Worm (Caenorhabditis elegans) whole organism, L1 larva: ENCODE measurements around the gene ptc-1.

ENCODE experiments used
- F16B12.6 ChIP-seq: fragments of 150-350 bp; optimal IDR thresholded peaks from 2 replicates; lab custom pipeline; 2014; ENCODE audit warnings: missing biosample characterization, missing genetic modification characterization
- Y116A8C.19 ChIP-seq: sonication (generic microtip); optimal IDR thresholded peaks from 2 replicates; lab custom pipeline; 2016; ENCODE audit warnings: missing compliant biosample characterization, missing genetic modification characterization, borderline replicate concordance
- aly-2 ChIP-seq: fragments of 150-350 bp; optimal IDR thresholded peaks from 2 replicates; lab custom pipeline; 2014; ENCODE audit warnings: missing biosample characterization, missing genetic modification characterization
- ama-1 ChIP-seq: fragments of 150-350 bp; optimal IDR thresholded peaks from 2 replicates; lab custom pipeline; 2014
- blmp-1 ChIP-seq: fragments of 150-350 bp; optimal IDR thresholded peaks from 2 replicates; lab custom pipeline; 2014; ENCODE audit warnings: missing biosample characterization, missing genetic modification characterization
- ceh-63 ChIP-seq: fragments of 200-800 bp; sonication (Bioruptor generic); optimal IDR thresholded peaks from 2 replicates; lab custom pipeline; 2018; ENCODE audit warnings: mild to moderate bottlenecking, missing genetic modification characterization, missing compliant biosample characterization
- ceh-88 ChIP-seq: fragments of 200-800 bp; sonication (Bioruptor generic); IDR thresholded peaks from 2 replicates; pipeline ENCODE4 v1.3.6; 2022; ENCODE audit warnings: missing genetic modification characterization, missing compliant biosample characterization
- ceh-90 ChIP-seq: sonication (generic microtip); optimal IDR thresholded peaks from 2 replicates; lab custom pipeline; 2016; ENCODE audit warnings: missing genetic modification characterization, missing compliant biosample characterization
- ces-1 ChIP-seq: fragments of 150-350 bp; optimal IDR thresholded peaks from 2 replicates; lab custom pipeline; 2014; ENCODE audit warnings: missing biosample characterization, missing genetic modification reagents, missing genetic modification characterization
- dpl-1 ChIP-seq, 3 experiments: fragments of 150-350 bp in 2 of 3; sonication (generic microtip) in 1 of 3; optimal IDR thresholded peaks; 2 replicates each; lab custom pipeline; 2014 to 2017; ENCODE audit warnings: missing biosample characterization in 3 of 3, missing genetic modification characterization in 3 of 3, missing genetic modification reagents in 3 of 3
- dsc-1 ChIP-seq: sonication (generic microtip); optimal IDR thresholded peaks from 2 replicates; lab custom pipeline; 2016; ENCODE audit warnings: mild to moderate bottlenecking, missing genetic modification characterization, missing compliant biosample characterization
- efl-1 ChIP-seq, 4 experiments: fragments of 150-350 bp; optimal IDR thresholded peaks in 3 of 4; peaks in 1 of 4; 1 replicate in 1 of 4; 2 replicates in 3 of 4; lab custom pipeline; 2014; ENCODE audit warnings: missing biosample characterization in 2 of 4, missing genetic modification characterization in 2 of 4, missing genetic modification reagents in 2 of 4
- elt-3 ChIP-seq, 6 experiments: fragments of 150-350 bp in 1 of 6; sonication (generic microtip); optimal IDR thresholded peaks; 2 replicates each; lab custom pipeline; 2017 to 2018; ENCODE audit warnings: missing biosample characterization in 6 of 6, missing genetic modification characterization in 6 of 6, inconsistent platforms in 1 of 6
- ets-5 ChIP-seq: fragments of 200-800 bp; sonication (Bioruptor generic); IDR thresholded peaks from 2 replicates; pipeline ENCODE4 v1.3.6; 2022; ENCODE audit warnings: missing genetic modification characterization, missing compliant biosample characterization
- fkh-10 ChIP-seq: sonication (generic microtip); optimal IDR thresholded peaks from 2 replicates; lab custom pipeline; 2017; ENCODE audit warnings: missing biosample characterization, missing genetic modification reagents, missing genetic modification characterization
- fkh-4 ChIP-seq: sonication (generic microtip); optimal IDR thresholded peaks from 2 replicates; lab custom pipeline; 2016; ENCODE audit warnings: missing compliant biosample characterization, missing genetic modification characterization, borderline replicate concordance
- fos-1 ChIP-seq: fragments of 150-350 bp; optimal IDR thresholded peaks from 2 replicates; lab custom pipeline; 2014; ENCODE audit warnings: missing biosample characterization, missing genetic modification characterization
- jun-1 ChIP-seq: fragments of 150-350 bp; optimal IDR thresholded peaks from 2 replicates; lab custom pipeline; 2014; ENCODE audit warnings: missing biosample characterization, missing genetic modification reagents, missing genetic modification characterization
- lin-13 ChIP-seq: fragments of 150-350 bp; optimal IDR thresholded peaks from 2 replicates; lab custom pipeline; 2014; ENCODE audit warnings: missing biosample characterization, missing genetic modification reagents, missing genetic modification characterization
- lin-14 ChIP-seq: fragments of 200-800 bp; sonication (Bioruptor generic); optimal IDR thresholded peaks from 2 replicates; lab custom pipeline; 2018; ENCODE audit warnings: mild to moderate bottlenecking, missing genetic modification characterization, moderate library complexity, missing compliant biosample characterization
- lin-35 ChIP-seq, 2 experiments: fragments of 150-350 bp; optimal IDR thresholded peaks; 2 replicates each; lab custom pipeline; 2014; ENCODE audit warnings: missing biosample characterization in 2 of 2, missing genetic modification characterization in 2 of 2, missing genetic modification reagents in 2 of 2
- lin-39 ChIP-seq: fragments of 150-350 bp; optimal IDR thresholded peaks from 2 replicates; lab custom pipeline; 2014; ENCODE audit warnings: missing biosample characterization, missing genetic modification reagents, missing genetic modification characterization
- lsy-2 ChIP-seq, 2 experiments: fragments of 150-350 bp; optimal IDR thresholded peaks; 2 replicates each; lab custom pipeline; 2014; ENCODE audit warnings: missing biosample characterization in 2 of 2, missing genetic modification characterization in 2 of 2
- mab-9 ChIP-seq: fragments of 200-800 bp; sonication (Bioruptor generic); IDR thresholded peaks from 2 replicates; pipeline ENCODE4 v1.3.6; 2022; ENCODE audit warnings: missing genetic modification reagents, missing genetic modification characterization, missing compliant biosample characterization
- mep-1 ChIP-seq: fragments of 150-350 bp; optimal IDR thresholded peaks from 2 replicates; lab custom pipeline; 2014; ENCODE audit warnings: missing biosample characterization, missing genetic modification characterization
- nhr-11 ChIP-seq: fragments of 150-350 bp; optimal IDR thresholded peaks from 2 replicates; lab custom pipeline; 2014; ENCODE audit warnings: missing biosample characterization, missing genetic modification characterization
- nhr-19 ChIP-seq: fragments of 200-800 bp; sonication (Bioruptor generic); conservative IDR thresholded peaks from 2 replicates; pipeline ENCODE4 v1.3.6; 2022; ENCODE audit warnings: missing genetic modification characterization, missing compliant biosample characterization
- nhr-20 ChIP-seq: sonication (generic microtip); optimal IDR thresholded peaks from 2 replicates; lab custom pipeline; 2016; ENCODE audit warnings: mild to moderate bottlenecking, missing genetic modification characterization, missing compliant biosample characterization
- nhr-237 ChIP-seq: fragments of 150-350 bp; optimal IDR thresholded peaks from 2 replicates; lab custom pipeline; 2014; ENCODE audit warnings: missing biosample characterization, missing genetic modification characterization
- nhr-28 ChIP-seq: fragments of 150-350 bp; optimal IDR thresholded peaks from 2 replicates; lab custom pipeline; 2014; ENCODE audit warnings: missing biosample characterization, missing genetic modification characterization
- nhr-71 ChIP-seq: sonication (generic microtip); optimal IDR thresholded peaks from 2 replicates; lab custom pipeline; 2016; ENCODE audit warnings: mild to moderate bottlenecking, missing genetic modification characterization, moderate library complexity, missing compliant biosample characterization
- nhr-76 ChIP-seq: sonication (generic microtip); optimal IDR thresholded peaks from 2 replicates; lab custom pipeline; 2017; ENCODE audit warnings: missing biosample characterization, missing genetic modification characterization
- nhr-77 ChIP-seq: fragments of 150-350 bp; optimal IDR thresholded peaks from 2 replicates; lab custom pipeline; 2014; ENCODE audit warnings: missing biosample characterization, missing genetic modification characterization
- nhr-84 ChIP-seq: sonication (generic microtip); optimal IDR thresholded peaks from 2 replicates; lab custom pipeline; 2017; ENCODE audit warnings: missing biosample characterization, missing genetic modification characterization
- nhr-90 ChIP-seq: sonication (generic microtip); optimal IDR thresholded peaks from 2 replicates; lab custom pipeline; 2016; ENCODE audit warnings: mild to moderate bottlenecking, missing genetic modification characterization, missing compliant biosample characterization; ENCODE audit not compliant: poor library complexity
- rnt-1 ChIP-seq: sonication (generic microtip); optimal IDR thresholded peaks from 2 replicates; lab custom pipeline; 2016; ENCODE audit warnings: mild to moderate bottlenecking, missing genetic modification characterization, moderate library complexity, missing compliant biosample characterization
- sptf-1 ChIP-seq: fragments of 150-350 bp; optimal IDR thresholded peaks from 2 replicates; lab custom pipeline; 2014; ENCODE audit warnings: missing biosample characterization, missing genetic modification characterization
- sup-37 ChIP-seq: fragments of 200-800 bp; sonication (Bioruptor generic); optimal IDR thresholded peaks from 2 replicates; lab custom pipeline; 2018; ENCODE audit warnings: mild to moderate bottlenecking, missing genetic modification characterization, missing compliant biosample characterization
- swsn-7 ChIP-seq: sonication (generic microtip); optimal IDR thresholded peaks from 2 replicates; lab custom pipeline; 2016; ENCODE audit warnings: missing genetic modification characterization, missing compliant biosample characterization
- tbx-2 ChIP-seq: sonication (generic microtip); optimal IDR thresholded peaks from 2 replicates; lab custom pipeline; 2016; ENCODE audit warnings: missing genetic modification characterization, missing compliant biosample characterization
- unc-62 ChIP-seq: fragments of 150-350 bp; optimal IDR thresholded peaks from 2 replicates; lab custom pipeline; 2014; ENCODE audit warnings: missing biosample characterization, missing genetic modification reagents, missing genetic modification characterization
- zip-4 ChIP-seq: fragments of 200-800 bp; sonication (Bioruptor generic); optimal IDR thresholded peaks from 2 replicates; lab custom pipeline; 2018; ENCODE audit warnings: mild to moderate bottlenecking, missing genetic modification characterization, moderate library complexity, missing compliant biosample characterization
- ztf-4 ChIP-seq: fragments of 150-350 bp; optimal IDR thresholded peaks from 2 replicates; lab custom pipeline; 2014; ENCODE audit warnings: missing biosample characterization, missing genetic modification characterization

The ptc-1 gene

DNA sequence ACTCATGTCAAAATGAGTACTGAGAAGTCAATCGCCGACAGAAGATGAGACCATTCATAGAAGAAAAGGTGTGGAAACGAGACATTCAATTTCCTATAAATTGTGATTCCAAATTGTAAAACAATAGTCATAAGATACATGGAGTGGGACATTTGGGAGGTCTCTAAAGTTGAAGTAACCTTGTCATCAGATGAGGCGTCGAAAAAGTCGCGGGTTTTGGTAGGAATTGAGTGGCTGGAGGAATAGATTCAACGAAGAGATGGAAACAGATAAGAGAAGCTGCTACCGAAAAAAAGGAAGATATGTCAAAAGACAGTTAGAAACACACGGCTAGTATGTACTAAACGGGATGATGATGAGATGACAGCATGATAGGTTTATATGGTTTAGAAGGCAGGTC lies 37.6 kb downstream of the ptc-1 start (continued):
- TF ChIP-seq dpl-1 (GFP tag; optimal IDR thresholded peaks at IDR 0.05; lab: Kevin White, UChicago) (no peak), rnt-1 (tag; lab: Kevin White, UChicago) (no peak), dsc-1 (tag; lab: Kevin White, UChicago) (no peak), nhr-28 (tag; lab: Kevin White, UChicago) (no peak), swsn-7 (tag; lab: Kevin White, UChicago) (no peak), lin-35 (GFP tag; optimal IDR thresholded peaks at IDR 0.05; lab: Kevin White, UChicago) (no peak), mab-9 (GFP tag; lab: Robert Waterston, UW) (no peak), nhr-71 (tag; lab: Kevin White, UChicago) (no peak), nhr-90 (tag; lab: Kevin White, UChicago) (peak; percentile 28), ztf-4 (tag; lab: Kevin White, UChicago) (no peak), ceh-90 (no peak), jun-1 (tag; lab: Kevin White, UChicago) (no peak), fos-1 (tag; lab: Kevin White, UChicago) (no peak), Y116A8C.19 (tag; lab: Kevin White, UChicago) (no peak), zip-4 (GFP tag; lab: Kevin White, UChicago) (no peak), sptf-1 (tag; lab: Kevin White, UChicago) (no peak)

ce11 chrII:7935622-7936021 lies 42.6 kb downstream of the ptc-1 start:
- TF ChIP-seq fos-1 (tag; lab: Kevin White, UChicago): no peak

ce11 chrII:7938078-7938477 lies 45.1 kb downstream of the ptc-1 start, which contains the start of gene ZK669.2:
Gene ZK669.2, minus strand, starts transcription at chrII:7938178.
- TF ChIP-seq blmp-1 (tag; lab: Kevin White, UChicago) (peak; percentile 81), ama-1 (lab: Kevin White, UChicago) (no peak), elt-3 (tag; optimal IDR thresholded peaks at IDR 0.05; lab: Kevin White, UChicago) (peak in 1 of 6 experiments; percentile 26), lin-14 (GFP tag; lab: Kevin White, UChicago) (peak; percentile 18), mep-1 (tag; lab: Kevin White, UChicago) (no peak)

DNA sequence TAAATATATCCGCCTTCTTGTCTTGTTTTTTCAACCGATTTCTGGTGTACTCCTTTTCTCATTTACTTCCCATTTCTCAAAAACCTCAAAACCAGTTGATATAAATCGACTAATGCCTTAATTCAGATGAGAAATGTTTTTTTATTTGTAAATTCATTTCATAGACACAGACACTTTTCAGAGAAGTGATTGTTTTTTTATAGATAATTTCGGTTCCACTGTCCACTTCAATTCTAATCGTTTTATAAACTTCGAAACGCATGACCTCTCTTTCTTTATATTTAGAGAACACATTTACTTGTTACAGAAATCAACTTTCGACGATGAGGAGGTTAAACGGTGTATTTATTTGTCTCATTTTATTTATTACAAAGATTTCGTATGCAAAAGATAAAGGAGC lies 47.8 kb downstream of the ptc-1 start, which contains the start of gene ZK669.3:
ZK669.3 (plus strand) TSS at position 301 of the 400 bp plus-strand sequence.
- TF ChIP-seq fkh-10 (GFP tag; lab: Kevin White, UChicago): no peak
- TF ChIP-seq aly-2 (tag; lab: Kevin White, UChicago): no peak
- TF ChIP-seq elt-3 (tag; optimal IDR thresholded peaks at IDR 0.05; lab: Kevin White, UChicago): peak in 1 of 6 experiments; percentile 1
- no peak for TF ChIP-seq sup-37 (GFP tag; lab: Kevin White, UChicago)
- TF ChIP-seq fos-1 (tag; lab: Kevin White, UChicago): no peak
- TF ChIP-seq lin-13 (GFP tag; lab: Kevin White, UChicago): no peak
- no peak for TF ChIP-seq nhr-11 (tag; lab: Kevin White, UChicago)

- TF ChIP-seq ets-5 (GFP tag; lab: Robert Waterston, UW): no peak
- no peak for TF ChIP-seq nhr-84 (tag; lab: Kevin White, UChicago)
- TF ChIP-seq ceh-90: no peak
- no peak for TF ChIP-seq nhr-237 (tag; lab: Kevin White, UChicago)
- no peak for TF ChIP-seq fos-1 (tag; lab: Kevin White, UChicago)
- no peak for TF ChIP-seq ces-1
- TF ChIP-seq ama-1 (lab: Kevin White, UChicago): no peak
- TF ChIP-seq nhr-77: no peak
- no peak for TF ChIP-seq lin-39 (tag; lab: Kevin White, UChicago)
- no peak for TF ChIP-seq fkh-10 (GFP tag; lab: Kevin White, UChicago)
- peak; percentile 41 for TF ChIP-seq nhr-20
- peak in 1 of 2 experiments; percentile 18 for TF ChIP-seq lsy-2 (tag; optimal IDR thresholded peaks at IDR 0.05; lab: Kevin White, UChicago)
- no peak for TF ChIP-seq unc-62
- no peak for TF ChIP-seq ceh-63 (GFP tag; lab: Kevin White, UChicago)
- no peak for TF ChIP-seq nhr-76 (tag; lab: Kevin White, UChicago)
- no peak for TF ChIP-seq jun-1 (tag; lab: Kevin White, UChicago)
- TF ChIP-seq F16B12.6 (tag; lab: Kevin White, UChicago): no peak
- TF ChIP-seq tbx-2 (tag; lab: Kevin White, UChicago): no peak
- no peak for TF ChIP-seq sup-37 (GFP tag; lab: Kevin White, UChicago)
- peak in 1 of 2 experiments; percentile 16 for TF ChIP-seq efl-1 (optimal IDR thresholded peaks at IDR 0.05; lab: Kevin White, UChicago)
- peak; percentile 38 to 71 for TF ChIP-seq efl-1 (GFP tag; optimal IDR thresholded peaks at IDR 0.05 in 1 of 2; lab: Kevin White, UChicago)
- TF ChIP-seq nhr-19 (GFP tag; lab: Robert Waterston, UW): peak; percentile 17; the same call in 1 of the 2 replicates
- no peak for TF ChIP-seq ceh-88
- TF ChIP-seq fkh-4 (tag; lab: Kevin White, UChicago): no peak
- no peak for TF ChIP-seq dsc-1 (tag; lab: Kevin White, UChicago)
- peak; percentile 52 for TF ChIP-seq nhr-71 (tag; lab: Kevin White, UChicago)
- TF ChIP-seq sptf-1 (tag; lab: Kevin White, UChicago): no peak
- peak; percentile 9 for TF ChIP-seq lin-14 (GFP tag; lab: Kevin White, UChicago)
These were observed 51.3 kb downstream of the ptc-1 start for ce11 chrII:7944333-7944744.
